Fruit fly (Drosophila melanogaster): ENCODE results near the gene Cpr78Cc.

DNA sequence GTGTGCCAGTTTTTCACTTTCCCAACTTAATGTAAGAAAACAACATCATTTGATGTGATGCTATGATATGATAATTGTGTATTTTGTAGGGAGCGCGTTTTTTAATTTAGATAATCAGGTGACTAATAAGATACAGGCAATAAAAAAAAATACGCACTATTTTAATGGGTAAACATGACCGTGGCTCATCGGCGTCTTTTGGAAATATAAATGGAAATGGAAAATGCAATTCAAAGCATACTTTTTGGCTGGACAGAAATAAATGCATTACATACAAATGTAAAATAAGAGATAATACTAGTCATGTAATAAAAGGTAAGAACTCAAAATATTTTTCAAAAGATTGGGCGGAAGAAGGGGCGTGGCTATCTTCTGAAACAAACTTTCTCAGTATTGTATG is 38.0 kb upstream of the Cpr78Cc start:
- TF ChIP-seq kay (GFP tag; ENCODE audit: borderline replicate concordance) (no peak), Mnt (GFP tag; optimal IDR thresholded peaks at IDR 0.05) (no peak), CG5204 (GFP tag; optimal IDR thresholded peaks at IDR 0.05) (no peak), Hr96 (GFP tag; optimal IDR thresholded peaks at IDR 0.05) (no peak), CG1620 (GFP tag; optimal IDR thresholded peaks at IDR 0.05) (no peak), CG33017 (tag; optimal IDR thresholded peaks at IDR 0.05) (no peak), CG7101 (tag; optimal IDR thresholded peaks at IDR 0.05) (no peak)

Measured in whole organism, adult.